Worm (Caenorhabditis elegans) whole organism, L1 larva: ENCODE data around the gene heh-1.

Source experiments
- F16B12.6 ChIP-seq: fragments of 150-350 bp; optimal IDR thresholded peaks from 2 replicates; lab custom pipeline; 2014; ENCODE audit warnings: missing biosample characterization, missing genetic modification characterization
- Y116A8C.19 ChIP-seq: sonication (generic microtip); optimal IDR thresholded peaks from 2 replicates; lab custom pipeline; 2016; ENCODE audit warnings: missing compliant biosample characterization, missing genetic modification characterization, borderline replicate concordance
- aha-1 ChIP-seq: fragments of 150-350 bp; optimal IDR thresholded peaks from 2 replicates; lab custom pipeline; 2014; ENCODE audit warnings: missing biosample characterization, missing genetic modification characterization
- alr-1 ChIP-seq: fragments of 200-800 bp; sonication (Bioruptor generic); optimal IDR thresholded peaks from 2 replicates; lab custom pipeline; 2018; ENCODE audit warnings: borderline replicate concordance, mild to moderate bottlenecking, missing genetic modification characterization, missing compliant biosample characterization
- aly-2 ChIP-seq: fragments of 150-350 bp; optimal IDR thresholded peaks from 2 replicates; lab custom pipeline; 2014; ENCODE audit warnings: missing biosample characterization, missing genetic modification characterization
- ama-1 ChIP-seq: fragments of 150-350 bp; optimal IDR thresholded peaks from 2 replicates; lab custom pipeline; 2014
- ceh-8 ChIP-seq: fragments of 200-800 bp; sonication (Bioruptor generic); optimal IDR thresholded peaks from 2 replicates; lab custom pipeline; 2018; ENCODE audit warnings: mild to moderate bottlenecking, missing genetic modification characterization, moderate library complexity, missing compliant biosample characterization
- ceh-82 ChIP-seq, 3 experiments: fragments of 150-350 bp in 1 of 3; sonication (generic microtip) in 2 of 3; optimal IDR thresholded peaks; 2 replicates each; lab custom pipeline; 2014 to 2017; ENCODE audit warnings: missing biosample characterization in 3 of 3, missing genetic modification characterization in 3 of 3
- ceh-90 ChIP-seq: sonication (generic microtip); optimal IDR thresholded peaks from 2 replicates; lab custom pipeline; 2016; ENCODE audit warnings: missing genetic modification characterization, missing compliant biosample characterization
- ces-1 ChIP-seq: fragments of 150-350 bp; optimal IDR thresholded peaks from 2 replicates; lab custom pipeline; 2014; ENCODE audit warnings: missing biosample characterization, missing genetic modification reagents, missing genetic modification characterization
- efl-1 ChIP-seq, 4 experiments: fragments of 150-350 bp; optimal IDR thresholded peaks in 3 of 4; peaks in 1 of 4; 1 replicate in 1 of 4; 2 replicates in 3 of 4; lab custom pipeline; 2014; ENCODE audit warnings: missing biosample characterization in 2 of 4, missing genetic modification characterization in 2 of 4, missing genetic modification reagents in 2 of 4
- egl-27 ChIP-seq, 2 experiments: fragments of 150-350 bp in 1 of 2; sonication (generic microtip); optimal IDR thresholded peaks; 3 replicates each; lab custom pipeline; 2017 to 2018; ENCODE audit warnings: missing biosample characterization in 2 of 2, missing genetic modification characterization in 2 of 2, missing genetic modification reagents in 2 of 2
- elt-2 ChIP-seq: sonication (generic microtip); optimal IDR thresholded peaks from 2 replicates; lab custom pipeline; 2016; ENCODE audit warnings: missing genetic modification characterization, mild to moderate bottlenecking, inconsistent platforms, missing compliant biosample characterization, missing genetic modification reagents
- elt-3 ChIP-seq, 6 experiments: fragments of 150-350 bp in 1 of 6; sonication (generic microtip); optimal IDR thresholded peaks; 2 replicates each; lab custom pipeline; 2017 to 2018; ENCODE audit warnings: missing biosample characterization in 6 of 6, missing genetic modification characterization in 6 of 6, inconsistent platforms in 1 of 6
- fkh-10 ChIP-seq: sonication (generic microtip); optimal IDR thresholded peaks from 2 replicates; lab custom pipeline; 2017; ENCODE audit warnings: missing biosample characterization, missing genetic modification reagents, missing genetic modification characterization
- fkh-8 ChIP-seq: sonication (generic microtip); optimal IDR thresholded peaks from 2 replicates; lab custom pipeline; 2016; ENCODE audit warnings: mild to moderate bottlenecking, missing genetic modification characterization, missing compliant biosample characterization
- fos-1 ChIP-seq: fragments of 150-350 bp; optimal IDR thresholded peaks from 2 replicates; lab custom pipeline; 2014; ENCODE audit warnings: missing biosample characterization, missing genetic modification characterization
- hlh-4 ChIP-seq: sonication (generic microtip); optimal IDR thresholded peaks from 2 replicates; lab custom pipeline; 2016; ENCODE audit warnings: mild to moderate bottlenecking, missing genetic modification characterization, missing compliant biosample characterization
- irx-1 ChIP-seq: sonication (generic microtip); optimal IDR thresholded peaks from 2 replicates; lab custom pipeline; 2016; ENCODE audit warnings: missing genetic modification characterization, missing compliant biosample characterization
- jun-1 ChIP-seq: fragments of 150-350 bp; optimal IDR thresholded peaks from 2 replicates; lab custom pipeline; 2014; ENCODE audit warnings: missing biosample characterization, missing genetic modification reagents, missing genetic modification characterization
- lin-15B ChIP-seq: fragments of 150-350 bp; sonication (generic microtip); optimal IDR thresholded peaks from 3 replicates; lab custom pipeline; 2014; ENCODE audit warnings: missing biosample characterization, missing genetic modification characterization
- mab-9 ChIP-seq: fragments of 200-800 bp; sonication (Bioruptor generic); IDR thresholded peaks from 2 replicates; pipeline ENCODE4 v1.3.6; 2022; ENCODE audit warnings: missing genetic modification reagents, missing genetic modification characterization, missing compliant biosample characterization
- mep-1 ChIP-seq: fragments of 150-350 bp; optimal IDR thresholded peaks from 2 replicates; lab custom pipeline; 2014; ENCODE audit warnings: missing biosample characterization, missing genetic modification characterization
- nhr-12 ChIP-seq: sonication (generic microtip); optimal IDR thresholded peaks from 2 replicates; lab custom pipeline; 2017; ENCODE audit warnings: missing biosample characterization, missing genetic modification characterization
- nhr-28 ChIP-seq: fragments of 150-350 bp; optimal IDR thresholded peaks from 2 replicates; lab custom pipeline; 2014; ENCODE audit warnings: missing biosample characterization, missing genetic modification characterization
- nhr-47 ChIP-seq: sonication (generic microtip); optimal IDR thresholded peaks from 2 replicates; lab custom pipeline; 2016; ENCODE audit warnings: mild to moderate bottlenecking, missing genetic modification characterization, moderate library complexity, missing compliant biosample characterization
- nhr-76 ChIP-seq: sonication (generic microtip); optimal IDR thresholded peaks from 2 replicates; lab custom pipeline; 2017; ENCODE audit warnings: missing biosample characterization, missing genetic modification characterization
- nhr-77 ChIP-seq: fragments of 150-350 bp; optimal IDR thresholded peaks from 2 replicates; lab custom pipeline; 2014; ENCODE audit warnings: missing biosample characterization, missing genetic modification characterization
- nhr-84 ChIP-seq: sonication (generic microtip); optimal IDR thresholded peaks from 2 replicates; lab custom pipeline; 2017; ENCODE audit warnings: missing biosample characterization, missing genetic modification characterization
- nhr-85 ChIP-seq: sonication (generic microtip); peaks from one replicate; lab custom pipeline; 2016; ENCODE audit warnings: missing genetic modification characterization, inconsistent platforms, missing compliant biosample characterization
- nhr-90 ChIP-seq: sonication (generic microtip); optimal IDR thresholded peaks from 2 replicates; lab custom pipeline; 2016; ENCODE audit warnings: mild to moderate bottlenecking, missing genetic modification characterization, missing compliant biosample characterization; ENCODE audit not compliant: poor library complexity
- pax-3 ChIP-seq: fragments of 200-800 bp; sonication (Bioruptor generic); optimal IDR thresholded peaks from 2 replicates; lab custom pipeline; 2018; ENCODE audit warnings: mild to moderate bottlenecking, missing genetic modification characterization, moderate library complexity, missing compliant biosample characterization
- pqm-1 ChIP-seq: sonication (generic microtip); optimal IDR thresholded peaks from 3 replicates; lab custom pipeline; 2017; ENCODE audit warnings: missing biosample characterization, missing genetic modification characterization
- rnt-1 ChIP-seq: sonication (generic microtip); optimal IDR thresholded peaks from 2 replicates; lab custom pipeline; 2016; ENCODE audit warnings: mild to moderate bottlenecking, missing genetic modification characterization, moderate library complexity, missing compliant biosample characterization
- skn-1 ChIP-seq: fragments of 150-350 bp; optimal IDR thresholded peaks from 2 replicates; lab custom pipeline; 2014; ENCODE audit warnings: missing biosample characterization, missing genetic modification characterization
- snu-23 ChIP-seq: sonication (generic microtip); optimal IDR thresholded peaks from 2 replicates; lab custom pipeline; 2016; ENCODE audit warnings: missing genetic modification characterization, missing compliant biosample characterization
- sox-4 ChIP-seq: sonication (generic microtip); optimal IDR thresholded peaks from 2 replicates; lab custom pipeline; 2016; ENCODE audit warnings: missing genetic modification characterization, missing compliant biosample characterization
- swsn-7 ChIP-seq: sonication (generic microtip); optimal IDR thresholded peaks from 2 replicates; lab custom pipeline; 2016; ENCODE audit warnings: missing genetic modification characterization, missing compliant biosample characterization
- unc-130 ChIP-seq: fragments of 150-350 bp; optimal IDR thresholded peaks from 2 replicates; lab custom pipeline; 2017; ENCODE audit warnings: missing biosample characterization, missing genetic modification characterization, inconsistent platforms
- unc-30 ChIP-seq: sonication (generic microtip); optimal IDR thresholded peaks from 2 replicates; lab custom pipeline; 2017; ENCODE audit warnings: missing biosample characterization, missing genetic modification characterization
- unc-62 ChIP-seq: fragments of 150-350 bp; optimal IDR thresholded peaks from 2 replicates; lab custom pipeline; 2014; ENCODE audit warnings: missing biosample characterization, missing genetic modification reagents, missing genetic modification characterization
- unc-86 ChIP-seq: sonication (generic microtip); optimal IDR thresholded peaks from 2 replicates; lab custom pipeline; 2016; ENCODE audit warnings: missing genetic modification characterization, missing compliant biosample characterization
- unc-98 ChIP-seq: fragments of 200-800 bp; sonication (Bioruptor generic); IDR thresholded peaks from 2 replicates; pipeline ENCODE4 v1.3.6; 2022; ENCODE audit warnings: missing genetic modification characterization, missing compliant biosample characterization
- vab-15 ChIP-seq: sonication (generic microtip); optimal IDR thresholded peaks from 2 replicates; lab custom pipeline; 2017; ENCODE audit warnings: missing genotype, mild to moderate bottlenecking, missing genetic modification characterization, missing compliant biosample characterization
- zag-1 ChIP-seq: fragments of 150-350 bp; optimal IDR thresholded peaks from 2 replicates; lab custom pipeline; 2014; ENCODE audit warnings: missing biosample characterization, missing genetic modification characterization
- ztf-11 ChIP-seq, 2 experiments: sonication (generic microtip); optimal IDR thresholded peaks; 2 replicates each; lab custom pipeline; 2016 to 2017; ENCODE audit warnings: missing genetic modification characterization in 2 of 2, missing biosample characterization in 1 of 2, missing compliant biosample characterization in 1 of 2

Gene heh-1

DNA sequence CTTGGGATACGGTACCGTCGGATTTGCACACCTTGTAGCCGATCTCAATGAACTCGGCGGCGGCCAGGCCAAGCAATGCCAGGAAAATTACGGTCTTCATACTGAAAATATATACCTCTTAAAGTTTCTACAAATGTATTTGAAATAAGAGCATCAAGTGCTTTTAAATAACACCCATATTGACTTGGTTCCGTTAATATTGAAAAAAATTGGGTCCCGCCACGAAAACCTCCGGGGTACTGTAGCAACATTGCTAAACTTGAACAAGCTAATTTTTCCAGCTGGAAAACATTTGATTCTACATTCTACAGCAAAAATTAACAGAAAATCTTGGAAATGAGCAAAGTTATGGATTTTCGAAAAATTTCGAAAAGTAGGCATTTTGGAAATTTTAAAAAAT lies at the start of gene heh-1:
Gene heh-1 (minus strand): TSS at position 101 of the 400 bp plus-strand sequence.
- no peak for TF ChIP-seq hlh-4 (tag; lab: Kevin White, UChicago)
- no peak for TF ChIP-seq rnt-1 (tag; lab: Kevin White, UChicago)
- TF ChIP-seq unc-30 (tag; lab: Kevin White, UChicago) = no peak
- TF ChIP-seq ceh-82 (tag; optimal IDR thresholded peaks at IDR 0.05; lab: Kevin White, UChicago) = no peak
- no peak for TF ChIP-seq unc-98
- TF ChIP-seq aly-2 = no peak
- no peak for TF ChIP-seq nhr-12 (tag; lab: Kevin White, UChicago)
- TF ChIP-seq swsn-7 = no peak

ce11 chrIII:3249038-3249420 lies 49.7 kb upstream of the heh-1 start:
- peak; percentile 21 for TF ChIP-seq nhr-47 (tag; lab: Kevin White, UChicago)
- no peak for TF ChIP-seq jun-1 (tag; lab: Kevin White, UChicago)
- no peak for TF ChIP-seq unc-62 (GFP tag; lab: Kevin White, UChicago)
- TF ChIP-seq hlh-4 (tag; lab: Kevin White, UChicago) = no peak
- no peak for TF ChIP-seq F16B12.6 (tag; lab: Kevin White, UChicago)
- no peak for TF ChIP-seq rnt-1 (tag; lab: Kevin White, UChicago)
- peak; percentile 64 for TF ChIP-seq nhr-85 (tag; lab: Kevin White, UChicago)
- no peak for TF ChIP-seq ceh-90
- TF ChIP-seq nhr-28 (tag; lab: Kevin White, UChicago) = no peak
- peak; percentile 56 for TF ChIP-seq nhr-90
- no peak for TF ChIP-seq pqm-1 (tag; lab: Kevin White, UChicago)
- no peak for TF ChIP-seq efl-1 (optimal IDR thresholded peaks at IDR 0.05; lab: Kevin White, UChicago)
- TF ChIP-seq efl-1 (GFP tag; optimal IDR thresholded peaks at IDR 0.05 in 1 of 2; lab: Kevin White, UChicago) = peak in 1 of 2 experiments; percentile 52
- no peak for TF ChIP-seq elt-3 (tag; optimal IDR thresholded peaks at IDR 0.05; lab: Kevin White, UChicago)
- TF ChIP-seq irx-1 (tag; lab: Kevin White, UChicago) = peak; percentile 32
- TF ChIP-seq ztf-11 (tag; optimal IDR thresholded peaks at IDR 0.05; lab: Kevin White, UChicago) = peak in 1 of 2 experiments; percentile 18
- TF ChIP-seq ceh-82 (tag; optimal IDR thresholded peaks at IDR 0.05; lab: Kevin White, UChicago) = no peak
- TF ChIP-seq, all 84 proteins: peak for 6

DNA sequence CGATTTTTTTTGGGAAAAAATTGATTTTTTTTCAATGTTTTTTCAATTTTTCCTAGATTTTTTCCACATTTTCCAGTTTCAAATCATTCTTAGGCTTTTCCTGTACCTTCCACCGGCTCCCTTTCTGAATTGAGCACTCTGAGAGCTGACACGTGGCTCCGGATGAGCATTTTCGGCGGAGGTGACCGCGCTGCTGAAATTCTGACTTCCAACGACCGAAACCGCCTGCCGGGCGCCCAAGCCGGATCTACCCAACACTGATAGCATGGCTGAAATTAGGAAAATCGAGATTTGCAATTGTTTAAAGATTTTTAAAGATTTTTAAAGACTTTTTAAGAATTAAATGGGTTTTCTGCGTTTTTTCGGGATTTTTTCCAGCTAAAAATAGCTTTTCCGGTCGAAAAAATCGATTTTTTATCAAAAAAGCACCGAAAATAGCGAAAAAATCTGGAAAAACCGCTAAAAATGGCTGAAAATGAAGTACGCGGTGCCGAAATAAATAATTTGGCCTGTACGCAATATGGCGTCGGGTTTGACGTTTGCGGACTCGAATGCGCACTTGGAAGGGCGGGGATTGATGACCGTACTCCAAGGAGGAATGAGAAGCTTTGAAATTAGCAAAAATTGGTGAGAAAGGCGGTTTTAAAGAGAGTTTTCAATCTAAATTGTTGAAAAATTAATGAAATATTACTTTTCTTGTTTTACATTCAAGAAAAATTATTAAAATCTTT lies 49.2 kb upstream of the heh-1 start, which contains the start of gene nduf-9:
Gene nduf-9 (minus strand): TSS at position 269 of the 731 bp plus-strand sequence.
- peak; percentile 11 for TF ChIP-seq swsn-7
- TF ChIP-seq skn-1 = peak; percentile 23
- no peak for TF ChIP-seq nhr-47 (tag; lab: Kevin White, UChicago)
- TF ChIP-seq vab-15 (tag; lab: Kevin White, UChicago) = no peak
- no peak for TF ChIP-seq ama-1 (lab: Kevin White, UChicago)
- no peak for TF ChIP-seq ces-1 (GFP tag; lab: Kevin White, UChicago)
- peak; percentile 34 for TF ChIP-seq fkh-8 (tag; lab: Kevin White, UChicago)
- TF ChIP-seq nhr-85 (tag; lab: Kevin White, UChicago) = no peak
- no peak for TF ChIP-seq unc-86 (tag; lab: Kevin White, UChicago)
- TF ChIP-seq aly-2 = no peak
- no peak for TF ChIP-seq pax-3 (tag; lab: Kevin White, UChicago)
- peak; percentile 61 for TF ChIP-seq mep-1 (tag; lab: Kevin White, UChicago)
- peak; percentile 96 for TF ChIP-seq F16B12.6 (tag; lab: Kevin White, UChicago)
- TF ChIP-seq nhr-76 (tag; lab: Kevin White, UChicago) = no peak
- TF ChIP-seq alr-1 (tag; lab: Kevin White, UChicago) = no peak
- peak; percentile 70 for TF ChIP-seq unc-130 (tag; lab: Kevin White, UChicago)
- TF ChIP-seq ztf-11 (tag; optimal IDR thresholded peaks at IDR 0.05; lab: Kevin White, UChicago) = no peak
- no peak for TF ChIP-seq lin-15B
- TF ChIP-seq ceh-8 (GFP tag; lab: Kevin White, UChicago) = no peak
- TF ChIP-seq elt-3 (tag; optimal IDR thresholded peaks at IDR 0.05; lab: Kevin White, UChicago) = no peak
- TF ChIP-seq irx-1 (tag; lab: Kevin White, UChicago) = no peak
- TF ChIP-seq fkh-10 (GFP tag; lab: Kevin White, UChicago) = no peak
- no peak for TF ChIP-seq fos-1 (tag; lab: Kevin White, UChicago)
- TF ChIP-seq Y116A8C.19 (tag; lab: Kevin White, UChicago) = no peak
- TF ChIP-seq sox-4 (tag; lab: Kevin White, UChicago) = peak; percentile 24
- TF ChIP-seq egl-27 (tag; optimal IDR thresholded peaks at IDR 0.05; lab: Kevin White, UChicago) = no peak
- TF ChIP-seq pqm-1 (tag; lab: Kevin White, UChicago) = no peak
- no peak for TF ChIP-seq unc-98
- no peak for TF ChIP-seq mab-9 (GFP tag; lab: Robert Waterston, UW)
- no peak for TF ChIP-seq zag-1 (tag; lab: Kevin White, UChicago)
- peak; percentile 60 to 65 for TF ChIP-seq efl-1 (optimal IDR thresholded peaks at IDR 0.05; lab: Kevin White, UChicago)
- TF ChIP-seq efl-1 (GFP tag; optimal IDR thresholded peaks at IDR 0.05 in 1 of 2; lab: Kevin White, UChicago) = peak; percentile 69 to 94
- no peak for TF ChIP-seq rnt-1 (tag; lab: Kevin White, UChicago)
- TF ChIP-seq elt-2 (tag; lab: Kevin White, UChicago) = no peak
- TF ChIP-seq snu-23 = peak; percentile 58
- TF ChIP-seq nhr-84 (tag; lab: Kevin White, UChicago) = no peak
- no peak for TF ChIP-seq nhr-77 (tag; lab: Kevin White, UChicago)
- no peak for TF ChIP-seq aha-1 (tag; lab: Kevin White, UChicago)
